Worm (Caenorhabditis elegans) whole organism, L4 larva: Measurements from ENCODE around the gene flp-27.

Experiments
- D1046.2 ChIP-seq: fragments of 200-800 bp; sonication (Bioruptor generic); IDR thresholded peaks from 2 replicates; pipeline ENCODE4 v1.3.6; 2022; ENCODE audit warnings: missing genetic modification characterization, missing compliant biosample characterization
- F10B5.3 ChIP-seq: sonication (generic microtip); optimal IDR thresholded peaks from 2 replicates; lab custom pipeline; 2016; ENCODE audit warnings: mild to moderate bottlenecking, missing genetic modification characterization, missing compliant biosample characterization
- F37D6.2 ChIP-seq: sonication (generic microtip); optimal IDR thresholded peaks from 2 replicates; lab custom pipeline; 2016; ENCODE audit warnings: mild to moderate bottlenecking, missing genetic modification characterization, missing compliant biosample characterization
- F49E8.2 ChIP-seq: sonication (generic microtip); optimal IDR thresholded peaks from 2 replicates; lab custom pipeline; 2016; ENCODE audit warnings: missing compliant biosample characterization, mild to moderate bottlenecking, missing genetic modification characterization, borderline replicate concordance
- T20F7.1 ChIP-seq: fragments of 200-800 bp; sonication (Bioruptor generic); optimal IDR thresholded peaks from 2 replicates; lab custom pipeline; 2018; ENCODE audit warnings: mild to moderate bottlenecking, missing genetic modification characterization, missing compliant biosample characterization
- Y105C5A.15 ChIP-seq: fragments of 200-800 bp; sonication (Bioruptor generic); IDR thresholded peaks from 2 replicates; pipeline ENCODE4 v1.3.6; 2022; ENCODE audit warnings: missing genetic modification characterization, missing compliant biosample characterization
- Y48G9A.11 ChIP-seq: fragments of 200-800 bp; sonication (Bioruptor generic); IDR thresholded peaks from 2 replicates; pipeline ENCODE4 v1.3.6; 2022; ENCODE audit warnings: missing genetic modification reagents, missing genetic modification characterization, missing compliant biosample characterization
- Y5F2A.4 ChIP-seq: fragments of 200-800 bp; sonication (Bioruptor generic); optimal IDR thresholded peaks from 2 replicates; lab custom pipeline; 2018; ENCODE audit warnings: mild to moderate bottlenecking, missing genetic modification characterization, missing compliant biosample characterization
- aha-1 ChIP-seq: fragments of 150-350 bp; peaks from one replicate; lab custom pipeline; 2014; ENCODE audit warnings: missing biosample characterization, missing genetic modification characterization
- ama-1 ChIP-seq: fragments of 150-350 bp; optimal IDR thresholded peaks from 2 replicates; lab custom pipeline; 2014; ENCODE audit warnings: inconsistent platforms, mixed read lengths
- arid-1 ChIP-seq: fragments of 200-800 bp; sonication (Bioruptor generic); conservative IDR thresholded peaks from 2 replicates; pipeline ENCODE4 v1.3.6; 2022; ENCODE audit warnings: missing genetic modification reagents, missing genetic modification characterization, missing compliant biosample characterization
- ceh-82 ChIP-seq: sonication (generic microtip); optimal IDR thresholded peaks from 2 replicates; lab custom pipeline; 2017; ENCODE audit warnings: missing biosample characterization, missing genetic modification characterization
- cey-2 ChIP-seq: sonication (generic microtip); optimal IDR thresholded peaks from 3 replicates; lab custom pipeline; 2017; ENCODE audit warnings: missing genetic modification characterization, mild to moderate bottlenecking, missing compliant biosample characterization, antibody characterized with exemption, borderline replicate concordance; ENCODE audit not compliant: insufficient read depth
- ctbp-1 ChIP-seq: fragments of 200-800 bp; sonication (Bioruptor generic); IDR thresholded peaks from 2 replicates; pipeline ENCODE4 v1.3.6; 2022; ENCODE audit warnings: missing genetic modification reagents, missing genetic modification characterization, missing compliant biosample characterization
- dpl-1 ChIP-seq: fragments of 150-350 bp; optimal IDR thresholded peaks from 2 replicates; lab custom pipeline; 2014; ENCODE audit warnings: missing biosample characterization, missing genetic modification reagents, missing genetic modification characterization
- duxl-1 ChIP-seq: sonication (generic microtip); optimal IDR thresholded peaks from 2 replicates; lab custom pipeline; 2016; ENCODE audit warnings: mild to moderate bottlenecking, missing genetic modification characterization, moderate library complexity, missing compliant biosample characterization; ENCODE audit not compliant: poor library complexity
- fkh-10 ChIP-seq: fragments of 150-350 bp; optimal IDR thresholded peaks from 2 replicates; lab custom pipeline; 2014; ENCODE audit warnings: missing biosample characterization, missing genetic modification reagents, missing genetic modification characterization
- hlh-30 ChIP-seq: sonication (generic microtip); optimal IDR thresholded peaks from 2 replicates; lab custom pipeline; 2017; ENCODE audit warnings: antibody characterized with exemption, mild to moderate bottlenecking, missing genetic modification characterization, missing compliant biosample characterization; ENCODE audit not compliant: insufficient read depth
- hmg-1.1 ChIP-seq: fragments of 200-800 bp; sonication (Bioruptor generic); IDR thresholded peaks from 2 replicates; pipeline ENCODE4 v1.3.6; 2022; ENCODE audit warnings: missing genetic modification reagents, missing genetic modification characterization, missing compliant biosample characterization
- lin-1 ChIP-seq: fragments of 200-800 bp; sonication (Bioruptor generic); IDR thresholded peaks from 2 replicates; pipeline ENCODE4 v1.3.6; 2022; ENCODE audit warnings: missing genetic modification reagents, missing genetic modification characterization, missing compliant biosample characterization
- lin-15B ChIP-seq: fragments of 150-350 bp; sonication (generic microtip); optimal IDR thresholded peaks from 3 replicates; lab custom pipeline; 2014; ENCODE audit warnings: missing biosample characterization, missing genetic modification characterization
- lin-29 ChIP-seq: fragments of 200-800 bp; sonication (Bioruptor generic); IDR thresholded peaks from 2 replicates; pipeline ENCODE4 v1.3.6; 2022; ENCODE audit warnings: missing genetic modification reagents, missing genetic modification characterization, missing compliant biosample characterization
- lin-38 ChIP-seq: fragments of 200-800 bp; sonication (Bioruptor generic); IDR thresholded peaks from 2 replicates; pipeline ENCODE4 v1.3.6; 2022; ENCODE audit warnings: missing genetic modification reagents, missing genetic modification characterization, missing compliant biosample characterization
- lsy-2 ChIP-seq, 2 experiments: fragments of 150-350 bp in 1 of 2; sonication (generic microtip) in 1 of 2; optimal IDR thresholded peaks; 2 replicates each; lab custom pipeline; 2014 to 2017; ENCODE audit warnings: missing biosample characterization in 2 of 2, missing genetic modification characterization in 2 of 2
- mdl-1 ChIP-seq, 2 experiments: fragments of 150-350 bp in 1 of 2; sonication (generic microtip) in 1 of 2; optimal IDR thresholded peaks; 2 replicates each; lab custom pipeline; 2014 to 2017; ENCODE audit warnings: missing biosample characterization in 2 of 2, missing genetic modification characterization in 2 of 2
- mep-1 ChIP-seq: fragments of 150-350 bp; sonication (generic microtip); optimal IDR thresholded peaks from 3 replicates; lab custom pipeline; 2014; ENCODE audit warnings: missing biosample characterization, missing genetic modification characterization
- mes-2 ChIP-seq: sonication (generic microtip); optimal IDR thresholded peaks from 2 replicates; lab custom pipeline; 2016; ENCODE audit warnings: missing genotype, mild to moderate bottlenecking, missing genetic modification characterization, missing compliant biosample characterization; ENCODE audit not compliant: poor library complexity, severe bottlenecking
- mxl-2 ChIP-seq: fragments of 200-800 bp; sonication (Bioruptor generic); conservative IDR thresholded peaks from 2 replicates; pipeline ENCODE4 v1.3.6; 2022; ENCODE audit warnings: missing genetic modification reagents, missing genetic modification characterization, missing compliant biosample characterization
- nhr-10 ChIP-seq: fragments of 150-350 bp; optimal IDR thresholded peaks from 2 replicates; lab custom pipeline; 2014; ENCODE audit warnings: missing biosample characterization, missing genetic modification characterization
- nhr-6 ChIP-seq: fragments of 150-350 bp; optimal IDR thresholded peaks from 2 replicates; lab custom pipeline; 2014; ENCODE audit warnings: missing biosample characterization, missing genetic modification characterization
- pha-4 ChIP-seq, 2 experiments: fragments of 150-350 bp in 1 of 2; fragments of 200-800 bp in 1 of 2; sonication (Bioruptor generic) in 1 of 2; IDR thresholded peaks in 1 of 2; optimal IDR thresholded peaks in 1 of 2; 2 replicates each; pipeline versions ENCODE4 v1.3.6 to Lab custom; 2014 to 2022; ENCODE audit warnings: missing genetic modification characterization in 2 of 2, missing genetic modification reagents in 2 of 2, missing biosample characterization in 1 of 2, missing compliant biosample characterization in 1 of 2
- php-3 ChIP-seq: fragments of 200-800 bp; sonication (Bioruptor generic); IDR thresholded peaks from 2 replicates; pipeline ENCODE4 v1.3.6; 2022; ENCODE audit warnings: missing genetic modification reagents, missing genetic modification characterization, missing compliant biosample characterization
- rbr-2 ChIP-seq: sonication (generic microtip); optimal IDR thresholded peaks from 2 replicates; lab custom pipeline; 2016; ENCODE audit warnings: missing genotype, missing genetic modification characterization, missing compliant biosample characterization
- sdz-12 ChIP-seq: fragments of 200-800 bp; sonication (Bioruptor generic); optimal IDR thresholded peaks from 2 replicates; lab custom pipeline; 2018; ENCODE audit warnings: mild to moderate bottlenecking, missing genetic modification characterization, missing compliant biosample characterization
- set-16 ChIP-seq: fragments of 200-800 bp; sonication (Bioruptor generic); IDR thresholded peaks from 2 replicates; pipeline ENCODE4 v1.3.6; 2022; ENCODE audit warnings: missing genetic modification reagents, missing genetic modification characterization, missing compliant biosample characterization
- unc-62 ChIP-seq, 3 experiments: fragments of 150-350 bp in 1 of 3; sonication (generic microtip); optimal IDR thresholded peaks in 2 of 3; peaks in 1 of 3; 1 replicate in 1 of 3; 2 replicates in 2 of 3; lab custom pipeline; 2014 to 2017; ENCODE audit warnings: missing biosample characterization in 3 of 3, missing genetic modification characterization in 3 of 3, missing genetic modification reagents in 3 of 3, missing genotype in 1 of 3
- vab-7 ChIP-seq: fragments of 200-800 bp; sonication (Bioruptor generic); IDR thresholded peaks from 2 replicates; pipeline ENCODE4 v1.3.6; 2022; ENCODE audit warnings: missing genetic modification reagents, missing genetic modification characterization, missing compliant biosample characterization
- zag-1 ChIP-seq: fragments of 150-350 bp; optimal IDR thresholded peaks from 2 replicates; lab custom pipeline; 2014; ENCODE audit warnings: missing biosample characterization, missing genetic modification characterization
- zfp-2 ChIP-seq: sonication (generic microtip); optimal IDR thresholded peaks from 2 replicates; lab custom pipeline; 2016; ENCODE audit warnings: mild to moderate bottlenecking, missing genetic modification characterization, missing compliant biosample characterization
- zip-2 ChIP-seq: fragments of 150-350 bp; optimal IDR thresholded peaks from 2 replicates; lab custom pipeline; 2014; ENCODE audit warnings: missing biosample characterization, missing genetic modification characterization

Gene flp-27

DNA sequence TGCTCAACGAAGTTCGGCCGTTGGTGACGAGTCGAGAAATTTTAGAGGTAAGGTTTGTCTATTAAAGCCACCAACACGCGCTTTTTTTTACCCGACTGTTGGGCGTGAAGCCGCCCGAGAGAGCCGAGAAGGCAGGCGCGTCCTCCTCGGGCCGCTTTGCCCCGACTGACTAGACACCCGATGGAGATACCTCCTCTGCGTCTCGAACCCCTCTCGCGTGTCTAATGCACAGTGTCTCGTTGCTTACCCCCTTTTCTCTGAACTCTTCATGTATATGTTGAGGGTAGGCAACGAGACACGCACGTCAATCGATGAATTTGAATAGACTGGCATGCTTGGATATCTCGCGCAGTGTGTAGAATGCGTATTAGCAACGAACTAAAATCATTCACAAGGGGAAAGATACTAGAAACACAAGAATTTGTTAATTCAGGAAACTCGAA is 19.0 kb upstream of the flp-27 start (continued):
- TF ChIP-seq unc-62 (GFP tag; optimal IDR thresholded peaks at IDR 0.05 in 1 of 2; lab: Kevin White, UChicago), result peak in 1 of 2 experiments; percentile 100
- TF ChIP-seq unc-62 (tag; optimal IDR thresholded peaks at IDR 0.05; lab: Kevin White, UChicago), result peak; percentile 45
- peak; percentile 94 for TF ChIP-seq D1046.2 (GFP tag; lab: Robert Waterston, UW)
- peak; percentile 40 for TF ChIP-seq nhr-6 (tag; lab: Kevin White, UChicago)
- peak; percentile 98 for TF ChIP-seq pha-4 (GFP tag; IDR thresholded peaks at IDR 0.05; lab: Robert Waterston, UW)
- TF ChIP-seq pha-4 (tag; optimal IDR thresholded peaks at IDR 0.05; lab: Kevin White, UChicago), result no peak
- peak; percentile 90 for TF ChIP-seq php-3
- peak; percentile 100 for TF ChIP-seq sdz-12 (GFP tag; lab: Kevin White, UChicago)
- TF ChIP-seq mxl-2 (GFP tag; lab: Robert Waterston, UW), result peak; percentile 51; the same call in 1 of the 2 replicates
- TF ChIP-seq dpl-1 (GFP tag; lab: Kevin White, UChicago), result peak; percentile 37
- peak; percentile 97 for TF ChIP-seq arid-1 (GFP tag; lab: Robert Waterston, UW)
- peak; percentile 97 for TF ChIP-seq vab-7
- TF ChIP-seq ceh-82 (tag; lab: Kevin White, UChicago), result no peak
- peak; percentile 86 for TF ChIP-seq mes-2 (tag; lab: Kevin White, UChicago)

DNA sequence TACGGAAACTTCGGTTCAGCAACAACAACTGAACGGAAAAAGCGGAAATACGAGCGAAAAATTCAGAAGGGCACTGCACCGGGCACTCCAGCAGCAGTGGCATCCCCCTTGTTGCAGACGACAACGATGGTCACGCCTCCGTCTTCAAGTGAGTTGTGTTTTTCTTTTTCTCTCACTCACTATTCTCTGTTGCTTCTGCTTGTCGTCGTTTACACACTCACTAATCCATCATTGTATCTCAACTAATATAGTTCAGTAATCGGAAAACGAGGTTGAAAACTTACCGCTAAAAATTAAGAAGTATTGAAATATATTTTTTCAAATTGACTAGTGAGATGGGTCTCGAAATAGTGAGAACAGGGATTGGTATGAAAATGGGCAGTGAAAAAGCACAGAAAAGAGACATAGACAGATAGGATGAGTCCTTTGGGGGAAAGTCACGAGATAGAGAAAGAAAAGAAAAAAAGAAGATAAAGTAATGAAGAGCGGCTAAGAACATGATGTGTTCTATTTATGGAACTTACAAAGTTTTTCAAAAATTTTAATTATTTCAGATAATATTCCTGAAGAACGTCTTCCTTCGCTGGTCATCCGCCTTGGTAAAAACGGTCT is 17.5 kb upstream of the flp-27 start:
- TF ChIP-seq hlh-30 (tag; lab: Kevin White, UChicago) (peak; percentile 73), F49E8.2 (no peak), cey-2 (tag; lab: Kevin White, UChicago) (no peak), lsy-2 (tag; optimal IDR thresholded peaks at IDR 0.05; lab: Kevin White, UChicago) (peak in 1 of 2 experiments; percentile 50), Y48G9A.11 (GFP tag; lab: Robert Waterston, UW) (0 out of 2 replicates have a peak, but pooled peaks have one; percentile 37), lin-1 (GFP tag; lab: Robert Waterston, UW) (no peak), aha-1 (peak; percentile 70), T20F7.1 (GFP tag; lab: Kevin White, UChicago) (no peak), duxl-1 (tag; lab: Kevin White, UChicago) (no peak), Y5F2A.4 (GFP tag; lab: Kevin White, UChicago) (no peak), ctbp-1 (GFP tag; lab: Robert Waterston, UW) (no peak), mep-1 (tag; lab: Kevin White, UChicago) (peak; percentile 8), lin-15B (tag; lab: Kevin White, UChicago) (no peak), unc-62 (GFP tag; optimal IDR thresholded peaks at IDR 0.05 in 1 of 2; lab: Kevin White, UChicago) (peak in 1 of 2 experiments; percentile 91), unc-62 (tag; optimal IDR thresholded peaks at IDR 0.05; lab: Kevin White, UChicago) (no peak), sdz-12 (GFP tag; lab: Kevin White, UChicago) (peak; percentile 5), rbr-2 (tag; lab: Kevin White, UChicago) (peak; percentile 13), hmg-1.1 (GFP tag; lab: Robert Waterston, UW) (no peak)
- TF ChIP-seq, all 104 proteins: peak for 8

DNA sequence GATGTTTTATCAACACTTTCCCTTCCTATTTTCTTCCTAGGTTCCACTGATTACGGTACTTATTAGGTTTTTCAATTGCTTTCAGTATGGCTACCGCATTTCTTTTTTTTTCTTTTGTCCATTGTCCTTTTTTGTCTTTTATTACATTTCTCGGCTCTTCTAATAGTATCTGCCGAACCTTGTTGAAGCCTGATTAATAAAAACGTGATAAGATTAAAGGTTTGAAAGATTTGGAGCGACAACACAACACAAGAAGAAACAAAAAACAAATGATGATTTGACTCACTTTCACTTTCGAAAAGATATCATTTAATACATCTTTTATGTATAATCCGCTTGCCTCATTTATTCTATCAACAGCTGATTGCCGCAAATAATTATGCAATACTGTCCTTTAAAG is 15.8 kb upstream of the flp-27 start, which contains the start of gene C25H3.15:
Gene C25H3.15 (plus strand): TSS at position 301 of the 400 bp plus-strand sequence.
- TF ChIP-seq T20F7.1 (GFP tag; lab: Kevin White, UChicago) (no peak), fkh-10 (no peak), Y105C5A.15 (GFP tag; lab: Robert Waterston, UW) (no peak), F10B5.3 (no peak), lin-29 (no peak), hlh-30 (tag; lab: Kevin White, UChicago) (no peak), nhr-10 (tag; lab: Kevin White, UChicago) (no peak), lin-1 (GFP tag; lab: Robert Waterston, UW) (no peak), set-16 (no peak), ama-1 (no peak), hmg-1.1 (GFP tag; lab: Robert Waterston, UW) (no peak), zip-2 (tag; lab: Kevin White, UChicago) (no peak), zag-1 (tag; lab: Kevin White, UChicago) (no peak), lin-38 (no peak), zfp-2 (tag; lab: Kevin White, UChicago) (no peak), F37D6.2 (tag; lab: Kevin White, UChicago) (no peak), mdl-1 (tag; optimal IDR thresholded peaks at IDR 0.05; lab: Kevin White, UChicago) (no peak)
